Worm (Caenorhabditis elegans) whole organism, L3 larva: ENCODE results near the gene sdc-3.
A peak's percentile ranks its signal among the peaks of the same experiment; 100 is the strongest.

Source experiments
- R02D3.7 ChIP-seq: fragments of 150-350 bp; optimal IDR thresholded peaks from 2 replicates; lab custom pipeline; 2014; ENCODE audit warnings: missing biosample characterization, missing genetic modification characterization
- ZK546.5 ChIP-seq: sonication (generic microtip); optimal IDR thresholded peaks from 2 replicates; lab custom pipeline; 2017; ENCODE audit warnings: missing biosample characterization, missing genetic modification characterization
- aly-2 ChIP-seq: fragments of 150-350 bp; optimal IDR thresholded peaks from 2 replicates; lab custom pipeline; 2014; ENCODE audit warnings: missing biosample characterization, missing genetic modification characterization
- ama-1 ChIP-seq: fragments of 150-350 bp; optimal IDR thresholded peaks from 2 replicates; lab custom pipeline; 2018
- ceh-16 ChIP-seq: sonication (generic microtip); optimal IDR thresholded peaks from 2 replicates; lab custom pipeline; 2017; ENCODE audit warnings: missing biosample characterization, missing genetic modification characterization
- ceh-28 ChIP-seq: fragments of 150-350 bp; optimal IDR thresholded peaks from 2 replicates; lab custom pipeline; 2014; ENCODE audit warnings: missing biosample characterization, missing genetic modification reagents, missing genetic modification characterization
- ceh-9 ChIP-seq: sonication (generic microtip); optimal IDR thresholded peaks from 2 replicates; lab custom pipeline; 2018; ENCODE audit warnings: missing biosample characterization, missing genetic modification characterization
- daf-12 ChIP-seq: fragments of 150-350 bp; optimal IDR thresholded peaks from 2 replicates; lab custom pipeline; 2014; ENCODE audit warnings: missing biosample characterization, missing genetic modification reagents, missing genetic modification characterization
- egl-5 ChIP-seq: fragments of 150-350 bp; optimal IDR thresholded peaks from 2 replicates; lab custom pipeline; 2017; ENCODE audit warnings: missing biosample characterization, missing genetic modification reagents, missing genetic modification characterization, inconsistent platforms
- elt-1 ChIP-seq: fragments of 150-350 bp; optimal IDR thresholded peaks from 2 replicates; lab custom pipeline; 2014; ENCODE audit warnings: missing biosample characterization, missing genetic modification characterization
- elt-2 ChIP-seq: sonication (generic microtip); optimal IDR thresholded peaks from 2 replicates; lab custom pipeline; 2016; ENCODE audit warnings: missing genetic modification reagents, mild to moderate bottlenecking, missing genetic modification characterization, missing compliant biosample characterization
- eor-1 ChIP-seq, 2 experiments: fragments of 150-350 bp; optimal IDR thresholded peaks; 2 replicates each; lab custom pipeline; 2014 to 2018; ENCODE audit warnings: missing biosample characterization in 2 of 2, missing genetic modification characterization in 2 of 2
- fkh-10 ChIP-seq: sonication (generic microtip); optimal IDR thresholded peaks from 2 replicates; lab custom pipeline; 2017; ENCODE audit warnings: missing biosample characterization, missing genetic modification reagents, missing genetic modification characterization
- fos-1 ChIP-seq: fragments of 150-350 bp; optimal IDR thresholded peaks from 2 replicates; lab custom pipeline; 2014; ENCODE audit warnings: missing biosample characterization, missing genetic modification characterization
- hmg-11 ChIP-seq: sonication (generic microtip); optimal IDR thresholded peaks from 2 replicates; lab custom pipeline; 2016; ENCODE audit warnings: missing genetic modification characterization, missing compliant biosample characterization
- jun-1 ChIP-seq: fragments of 150-350 bp; optimal IDR thresholded peaks from 2 replicates; lab custom pipeline; 2014; ENCODE audit warnings: missing biosample characterization, missing genetic modification reagents, missing genetic modification characterization
- lin-15B ChIP-seq: fragments of 150-350 bp; optimal IDR thresholded peaks from 2 replicates; lab custom pipeline; 2014; ENCODE audit warnings: missing biosample characterization, missing genetic modification characterization
- lin-39 ChIP-seq: fragments of 150-350 bp; optimal IDR thresholded peaks from 2 replicates; lab custom pipeline; 2018; ENCODE audit warnings: missing biosample characterization, missing genetic modification reagents, missing genetic modification characterization
- mdl-1 ChIP-seq: fragments of 150-350 bp; optimal IDR thresholded peaks from 2 replicates; lab custom pipeline; 2014; ENCODE audit warnings: missing biosample characterization, missing genetic modification characterization
- nhr-11 ChIP-seq: fragments of 150-350 bp; optimal IDR thresholded peaks from 2 replicates; lab custom pipeline; 2014; ENCODE audit warnings: missing biosample characterization, missing genetic modification characterization
- nhr-12 ChIP-seq: fragments of 150-350 bp; optimal IDR thresholded peaks from 2 replicates; lab custom pipeline; 2014; ENCODE audit warnings: missing biosample characterization, missing genetic modification characterization
- nhr-23 ChIP-seq: fragments of 150-350 bp; optimal IDR thresholded peaks from 2 replicates; lab custom pipeline; 2014; ENCODE audit warnings: missing biosample characterization, missing genetic modification reagents, missing genetic modification characterization
- nhr-237 ChIP-seq: fragments of 150-350 bp; optimal IDR thresholded peaks from 2 replicates; lab custom pipeline; 2014; ENCODE audit warnings: missing biosample characterization, missing genetic modification characterization
- nhr-25 ChIP-seq: sonication (generic microtip); optimal IDR thresholded peaks from 2 replicates; lab custom pipeline; 2017; ENCODE audit warnings: missing biosample characterization, missing genetic modification characterization
- nhr-28 ChIP-seq: fragments of 150-350 bp; optimal IDR thresholded peaks from 2 replicates; lab custom pipeline; 2014; ENCODE audit warnings: missing biosample characterization, missing genetic modification characterization
- nhr-76 ChIP-seq: fragments of 150-350 bp; sonication (generic microtip); optimal IDR thresholded peaks from 5 replicates; lab custom pipeline; 2014; ENCODE audit warnings: missing biosample characterization, missing genetic modification characterization
- nhr-77 ChIP-seq: fragments of 150-350 bp; optimal IDR thresholded peaks from 2 replicates; lab custom pipeline; 2014; ENCODE audit warnings: missing biosample characterization, missing genetic modification characterization
- pha-4 ChIP-seq: fragments of 150-350 bp; optimal IDR thresholded peaks from 2 replicates; lab custom pipeline; 2014; ENCODE audit warnings: missing biosample characterization, missing genetic modification reagents, missing genetic modification characterization
- pqm-1 ChIP-seq: fragments of 150-350 bp; optimal IDR thresholded peaks from 2 replicates; lab custom pipeline; 2017; ENCODE audit warnings: missing biosample characterization, missing genetic modification characterization, inconsistent platforms
- sea-2 ChIP-seq: fragments of 150-350 bp; sonication (generic microtip); optimal IDR thresholded peaks from 4 replicates; lab custom pipeline; 2014; ENCODE audit warnings: missing biosample characterization, missing genetic modification reagents, missing genetic modification characterization
- skn-1 ChIP-seq: fragments of 150-350 bp; optimal IDR thresholded peaks from 2 replicates; lab custom pipeline; 2014; ENCODE audit warnings: missing biosample characterization, missing genetic modification characterization
- snpc-4 ChIP-seq: fragments of 150-350 bp; optimal IDR thresholded peaks from 2 replicates; lab custom pipeline; 2014; ENCODE audit warnings: missing biosample characterization, missing genetic modification characterization
- tbx-2 ChIP-seq: sonication (generic microtip); optimal IDR thresholded peaks from 2 replicates; lab custom pipeline; 2016; ENCODE audit warnings: mild to moderate bottlenecking, missing genetic modification characterization, missing compliant biosample characterization
- unc-39 ChIP-seq: sonication (generic microtip); optimal IDR thresholded peaks from 4 replicates; lab custom pipeline; 2017; ENCODE audit warnings: missing biosample characterization, missing genetic modification characterization
- zag-1 ChIP-seq: fragments of 150-350 bp; optimal IDR thresholded peaks from 2 replicates; lab custom pipeline; 2014; ENCODE audit warnings: missing biosample characterization, missing genetic modification characterization
- ztf-11 ChIP-seq: fragments of 150-350 bp; optimal IDR thresholded peaks from 2 replicates; lab custom pipeline; 2014; ENCODE audit warnings: missing biosample characterization, missing genetic modification characterization
- ztf-4 ChIP-seq: fragments of 150-350 bp; optimal IDR thresholded peaks from 2 replicates; lab custom pipeline; 2014; ENCODE audit warnings: missing biosample characterization, missing genetic modification characterization

The sdc-3 gene

DNA sequence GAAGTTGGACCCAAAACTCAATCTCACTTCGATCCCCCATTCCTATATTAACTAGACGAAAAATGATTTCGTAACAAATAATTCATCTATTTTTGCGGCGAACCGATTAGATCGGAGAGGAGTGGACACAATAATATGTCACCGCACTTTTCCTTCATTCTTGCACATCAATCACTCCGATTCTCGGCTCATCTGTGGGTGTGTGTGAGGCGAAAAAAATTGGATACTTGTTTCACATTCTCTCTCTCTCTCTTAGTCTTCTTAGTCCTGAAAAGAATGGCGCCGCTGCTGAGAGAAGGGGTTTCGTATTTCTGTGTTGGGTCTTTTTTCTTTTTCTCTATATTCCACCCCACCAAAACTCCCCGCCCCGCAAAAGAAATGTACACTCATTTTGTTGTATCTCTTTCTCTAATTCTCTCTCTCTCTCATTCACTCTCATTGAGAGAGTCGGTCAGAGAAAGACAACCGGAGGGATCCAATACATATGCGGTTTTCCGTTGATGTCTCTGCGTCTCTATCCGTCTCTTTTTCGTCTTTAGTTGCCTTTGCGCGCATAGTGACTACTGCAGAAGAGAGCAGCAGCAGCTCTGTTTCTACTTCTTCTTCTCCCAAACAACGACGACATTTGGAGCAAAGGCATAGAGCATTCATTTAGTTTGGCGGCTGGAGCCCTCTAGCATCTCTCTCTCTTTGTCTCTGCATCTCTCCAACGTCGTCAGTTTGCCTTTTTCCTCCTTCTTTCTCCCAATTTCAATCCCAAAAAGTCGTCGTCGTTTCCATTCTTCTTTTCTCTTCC, 23.2 kb upstream of the sdc-3 start, which contains the start of gene unc-76 (continued):
- TF ChIP-seq ceh-9 (tag; lab: Kevin White, UChicago) (no peak), snpc-4 (tag; lab: Kevin White, UChicago) (peak; percentile 61), elt-2 (tag; lab: Kevin White, UChicago) (peak; percentile 0), ceh-16 (tag; lab: Kevin White, UChicago) (no peak), egl-5 (tag; lab: Kevin White, UChicago) (peak; percentile 62), pha-4 (tag; lab: Kevin White, UChicago) (peak; percentile 89), unc-39 (tag; lab: Kevin White, UChicago) (no peak), nhr-23 (tag; lab: Kevin White, UChicago) (peak; percentile 5), nhr-25 (tag; lab: Kevin White, UChicago) (no peak), sea-2 (GFP tag; lab: Kevin White, UChicago) (peak; percentile 2), jun-1 (no peak)
- TF ChIP-seq, all 47 proteins: peak for 21

- TF ChIP-seq fkh-10 (GFP tag; lab: Kevin White, UChicago): peak; percentile 52
- TF ChIP-seq R02D3.7 (tag; lab: Kevin White, UChicago): no peak
Observed at ce11 chrV:15069435-15069985, 21.5 kb upstream of the sdc-3 start.

- no peak for TF ChIP-seq pqm-1
- no peak for TF ChIP-seq nhr-11 (tag; lab: Kevin White, UChicago)
- TF ChIP-seq hmg-11 (tag; lab: Kevin White, UChicago): no peak
- TF ChIP-seq nhr-25 (tag; lab: Kevin White, UChicago): no peak
- TF ChIP-seq fos-1: no peak
- TF ChIP-seq nhr-237 (tag; lab: Kevin White, UChicago): no peak
- no peak for TF ChIP-seq ceh-9 (tag; lab: Kevin White, UChicago)
Observed at ce11 chrV:15068378-15068777, 20.4 kb upstream of the sdc-3 start, which contains the start of gene dnj-3. Gene dnj-3, plus strand, starts transcription at chrV:15068678.

DNA sequence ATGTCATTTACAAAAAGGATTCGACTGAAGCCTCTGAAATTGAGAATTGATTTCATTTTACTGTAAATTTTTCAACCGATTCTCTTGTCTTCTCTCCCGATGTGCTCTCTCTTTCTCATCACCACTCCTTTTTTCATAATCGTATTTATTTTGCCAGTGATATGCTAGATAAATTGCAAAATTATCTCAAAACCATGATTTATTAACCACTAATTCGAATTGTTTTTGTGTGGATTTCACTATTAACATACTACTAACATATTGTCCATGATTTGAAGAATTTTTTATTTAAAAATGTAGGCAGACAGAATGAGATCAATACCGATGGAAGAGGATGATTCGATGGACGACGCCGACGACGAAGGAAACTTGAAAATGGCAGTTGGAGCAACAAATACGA, 19.2 kb upstream of the sdc-3 start, which contains the start of gene C25D7.10:
C25D7.10 (plus strand) TSS at position 301 of the 400 bp plus-strand sequence.
- TF ChIP-seq nhr-77 (no peak), lin-39 (tag; lab: Kevin White, UChicago) (no peak)

- TF ChIP-seq tbx-2: no peak
- no peak for TF ChIP-seq unc-39 (tag; lab: Kevin White, UChicago)
- no peak for TF ChIP-seq jun-1
- no peak for TF ChIP-seq ama-1 (lab: Kevin White, UChicago)
- no peak for TF ChIP-seq egl-5 (tag; lab: Kevin White, UChicago)
- TF ChIP-seq ztf-4 (tag; lab: Kevin White, UChicago): no peak
- TF ChIP-seq nhr-77: no peak
- TF ChIP-seq, all 47 proteins: peak for 0
Observed at ce11 chrV:15065837-15066348, 17.9 kb upstream of the sdc-3 start, which contains the start of gene otub-1. Gene otub-1, plus strand, starts transcription at chrV:15066298.

ce11 chrV:15065068-15065744, 17.2 kb upstream of the sdc-3 start, which contains the start of gene C25D7.9:
Gene C25D7.9, plus strand, starts transcription at chrV:15065135.
- TF ChIP-seq egl-5 (tag; lab: Kevin White, UChicago): no peak
- no peak for TF ChIP-seq skn-1 (tag; lab: Kevin White, UChicago)
- no peak for TF ChIP-seq elt-1 (tag; lab: Kevin White, UChicago)
- peak; percentile 20 for TF ChIP-seq lin-39 (tag; lab: Kevin White, UChicago)
- no peak for TF ChIP-seq nhr-23 (tag; lab: Kevin White, UChicago)
- no peak for TF ChIP-seq nhr-237 (tag; lab: Kevin White, UChicago)
- no peak for TF ChIP-seq snpc-4 (tag; lab: Kevin White, UChicago)
- TF ChIP-seq ceh-28 (tag; lab: Kevin White, UChicago): no peak
- no peak for TF ChIP-seq fos-1
- TF ChIP-seq nhr-11 (tag; lab: Kevin White, UChicago): no peak
- peak; percentile 45 for TF ChIP-seq lin-15B (tag; lab: Kevin White, UChicago)
- TF ChIP-seq jun-1: no peak
- peak; percentile 6 for TF ChIP-seq nhr-25 (tag; lab: Kevin White, UChicago)
- TF ChIP-seq ztf-4 (tag; lab: Kevin White, UChicago): no peak
- no peak for TF ChIP-seq mdl-1 (tag; lab: Kevin White, UChicago)
- no peak for TF ChIP-seq nhr-77
- TF ChIP-seq ama-1 (lab: Kevin White, UChicago): no peak
- no peak for TF ChIP-seq nhr-76 (tag; lab: Kevin White, UChicago)
- TF ChIP-seq eor-1 (tag; optimal IDR thresholded peaks at IDR 0.05; lab: Kevin White, UChicago): no peak
- TF ChIP-seq elt-2 (tag; lab: Kevin White, UChicago): no peak
- no peak for TF ChIP-seq ZK546.5 (tag; lab: Kevin White, UChicago)
- no peak for TF ChIP-seq sea-2 (GFP tag; lab: Kevin White, UChicago)
- TF ChIP-seq nhr-12 (tag; lab: Kevin White, UChicago): no peak
- TF ChIP-seq fkh-10 (GFP tag; lab: Kevin White, UChicago): no peak
- TF ChIP-seq nhr-28: no peak
- TF ChIP-seq aly-2 (tag; lab: Kevin White, UChicago): no peak
- TF ChIP-seq hmg-11 (tag; lab: Kevin White, UChicago): peak; percentile 39
- no peak for TF ChIP-seq ztf-11 (tag; lab: Kevin White, UChicago)
- TF ChIP-seq zag-1 (tag; lab: Kevin White, UChicago): no peak
- TF ChIP-seq daf-12 (tag; lab: Kevin White, UChicago): no peak
